Fruit fly (Drosophila melanogaster) whole organism, adult: ENCODE measurements around the gene AstA.

Experiments used
- CG33017 ChIP-seq: fragments of 200-800 bp; sonication (Bioruptor generic); optimal IDR thresholded peaks from 2 replicates; lab custom pipeline; 2018; ENCODE audit warnings: missing biosample characterization, mild to moderate bottlenecking, missing genetic modification characterization, moderate library complexity
- CG5204 ChIP-seq: fragments of 200-800 bp; sonication (Bioruptor generic); optimal IDR thresholded peaks from 2 replicates; lab custom pipeline; 2016; ENCODE audit warnings: missing biosample characterization, missing genetic modification characterization
- CG7045 ChIP-seq: fragments of 200-800 bp; sonication (Bioruptor generic); optimal IDR thresholded peaks from 2 replicates; lab custom pipeline; 2017; ENCODE audit warnings: missing biosample characterization, mild to moderate bottlenecking, missing genetic modification characterization
- CG7101 ChIP-seq: fragments of 200-800 bp; sonication (Bioruptor generic); optimal IDR thresholded peaks from 2 replicates; lab custom pipeline; 2018; ENCODE audit warnings: missing biosample characterization, mild to moderate bottlenecking, missing genetic modification characterization, moderate library complexity
- Crg-1 ChIP-seq: fragments of 200-800 bp; sonication (Bioruptor generic); optimal IDR thresholded peaks from 2 replicates; lab custom pipeline; 2016; ENCODE audit warnings: missing biosample characterization, missing genetic modification characterization
- Hr96 ChIP-seq: fragments of 200-800 bp; sonication (Bioruptor generic); optimal IDR thresholded peaks from 2 replicates; lab custom pipeline; 2016; ENCODE audit warnings: missing biosample characterization, missing genetic modification characterization
- cnc ChIP-seq, 2 experiments: fragments of >200 bp; optimal IDR thresholded peaks; 2 replicates each; lab custom pipeline; 2017
- ovo ChIP-seq: fragments of 200-800 bp; sonication (Bioruptor generic); optimal IDR thresholded peaks from 2 replicates; lab custom pipeline; 2016; ENCODE audit warnings: missing biosample characterization, missing genetic modification characterization
- toe ChIP-seq: fragments of 200-800 bp; sonication (Bioruptor generic); optimal IDR thresholded peaks from 2 replicates; lab custom pipeline; 2016; ENCODE audit warnings: missing biosample characterization, missing genetic modification characterization

DNA sequence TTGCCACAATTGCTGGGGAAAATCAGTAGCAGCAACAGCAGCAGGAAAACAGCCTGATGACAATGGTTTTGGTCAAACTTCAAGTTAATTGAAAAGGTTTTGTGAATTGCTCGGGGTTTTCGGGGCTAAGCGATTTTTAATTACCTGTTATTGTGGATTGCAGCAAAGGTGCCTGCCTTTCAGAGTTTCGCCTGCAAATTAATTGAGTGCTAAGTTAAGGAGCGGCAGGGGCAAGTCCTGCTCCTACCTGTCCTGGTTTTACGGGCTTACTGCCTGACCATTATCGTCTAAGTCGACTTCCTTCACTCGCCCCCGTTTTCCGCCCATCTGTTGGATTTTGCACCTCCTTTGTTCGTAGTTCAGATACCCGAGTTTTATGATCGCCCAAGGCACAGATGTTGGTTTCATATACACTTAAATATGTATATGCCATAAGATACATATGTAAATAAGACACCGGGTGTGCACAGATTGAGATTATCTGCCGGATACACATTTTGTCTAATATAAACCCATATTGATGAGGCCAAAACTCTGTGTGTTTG, 38.5 kb downstream of the AstA start:
- TF ChIP-seq Hr96 (GFP tag; lab: Kevin White, UChicago) (no peak), Crg-1 (GFP tag; lab: Kevin White, UChicago) (no peak), CG7101 (tag; lab: Kevin White, UChicago) (no peak), CG7045 (no peak), toe (GFP tag; lab: Kevin White, UChicago) (no peak), cnc (optimal IDR thresholded peaks at IDR 0.05; lab: Kevin White, UChicago) (no peak), CG5204 (GFP tag; lab: Kevin White, UChicago) (no peak), ovo (no peak), CG33017 (tag; lab: Kevin White, UChicago) (no peak)
